Worm (Caenorhabditis elegans): ENCODE results near the gene ark-1.

- TF ChIP-seq klf-2 (GFP tag; conservative IDR thresholded peaks at IDR 0.05): no peak
- TF ChIP-seq flt-1 (GFP tag; IDR thresholded peaks at IDR 0.05): no peak
- no peak for TF ChIP-seq T22C8.4 (GFP tag; IDR thresholded peaks at IDR 0.05)
Measured at ce11 chrIV:12630922-12631321, at the start of gene ark-1.

All from whole organism, midembryonic.